Worm (Caenorhabditis elegans) whole organism, late embryonic: ENCODE results near the gene W01H2.2.

ENCODE experiments used
- C08G9.2 ChIP-seq: sonication (generic microtip); optimal IDR thresholded peaks from 2 replicates; lab custom pipeline; 2016; ENCODE audit warnings: mild to moderate bottlenecking, missing genetic modification characterization, moderate library complexity, missing compliant biosample characterization
- F13H6.1 ChIP-seq: sonication (generic microtip); optimal IDR thresholded peaks from 2 replicates; lab custom pipeline; 2016; ENCODE audit warnings: missing genetic modification characterization, missing compliant biosample characterization
- K09A11.1 ChIP-seq: sonication (generic microtip); optimal IDR thresholded peaks from 2 replicates; lab custom pipeline; 2017; ENCODE audit warnings: antibody characterized with exemption, mild to moderate bottlenecking, missing genetic modification characterization, missing compliant biosample characterization; ENCODE audit not compliant: insufficient read depth
- T23F11.4 ChIP-seq: fragments of 200-800 bp; sonication (Bioruptor generic); optimal IDR thresholded peaks from 2 replicates; lab custom pipeline; 2018; ENCODE audit warnings: mild to moderate bottlenecking, missing genetic modification characterization, missing compliant biosample characterization
- Y22D7AL.16 ChIP-seq: sonication (generic microtip); optimal IDR thresholded peaks from 2 replicates; lab custom pipeline; 2016; ENCODE audit warnings: missing genetic modification characterization, missing compliant biosample characterization
- ahr-1 ChIP-seq: sonication (generic microtip); optimal IDR thresholded peaks from 2 replicates; lab custom pipeline; 2016; ENCODE audit warnings: missing genetic modification characterization, missing compliant biosample characterization
- ama-1 ChIP-seq: fragments of 150-350 bp; optimal IDR thresholded peaks from 2 replicates; lab custom pipeline; 2014
- ceh-18 ChIP-seq: sonication (generic microtip); optimal IDR thresholded peaks from 2 replicates; lab custom pipeline; 2016; ENCODE audit warnings: missing genetic modification characterization, missing compliant biosample characterization
- ceh-19 ChIP-seq: fragments of 200-800 bp; sonication (Bioruptor generic); optimal IDR thresholded peaks from 2 replicates; lab custom pipeline; 2018; ENCODE audit warnings: mild to moderate bottlenecking, missing genetic modification characterization, missing compliant biosample characterization
- ceh-30 ChIP-seq: fragments of 150-350 bp; optimal IDR thresholded peaks from 2 replicates; lab custom pipeline; 2014; ENCODE audit warnings: missing biosample characterization, missing genetic modification characterization
- ceh-31 ChIP-seq: sonication (generic microtip); optimal IDR thresholded peaks from 2 replicates; lab custom pipeline; 2016; ENCODE audit warnings: missing genetic modification characterization, missing compliant biosample characterization
- ceh-34 ChIP-seq: sonication (generic microtip); optimal IDR thresholded peaks from 2 replicates; lab custom pipeline; 2016; ENCODE audit warnings: mild to moderate bottlenecking, missing genetic modification characterization, missing compliant biosample characterization
- ceh-45 ChIP-seq: fragments of 200-800 bp; sonication (Bioruptor generic); IDR thresholded peaks from 2 replicates; pipeline ENCODE4 v1.3.6; 2022; ENCODE audit warnings: missing genetic modification reagents, missing genetic modification characterization, missing compliant biosample characterization
- ceh-6 ChIP-seq: fragments of 200-800 bp; sonication (Bioruptor generic); optimal IDR thresholded peaks from 2 replicates; lab custom pipeline; 2018; ENCODE audit warnings: mild to moderate bottlenecking, missing genetic modification characterization, missing compliant biosample characterization
- ceh-9 ChIP-seq: sonication (generic microtip); optimal IDR thresholded peaks from 2 replicates; lab custom pipeline; 2016; ENCODE audit warnings: mild to moderate bottlenecking, missing genetic modification characterization, inconsistent platforms, missing compliant biosample characterization
- che-1 ChIP-seq: sonication (generic microtip); optimal IDR thresholded peaks from 2 replicates; lab custom pipeline; 2016; ENCODE audit warnings: mild to moderate bottlenecking, missing genetic modification characterization, missing compliant biosample characterization
- dmd-4 ChIP-seq: sonication (generic microtip); optimal IDR thresholded peaks from 2 replicates; lab custom pipeline; 2016; ENCODE audit warnings: borderline replicate concordance, missing genetic modification characterization, missing compliant biosample characterization
- dve-1 ChIP-seq: sonication (generic microtip); optimal IDR thresholded peaks from 2 replicates; lab custom pipeline; 2017; ENCODE audit warnings: antibody characterized with exemption, mild to moderate bottlenecking, missing genetic modification characterization, missing compliant biosample characterization
- ets-4 ChIP-seq: sonication (generic microtip); optimal IDR thresholded peaks from 2 replicates; lab custom pipeline; 2016; ENCODE audit warnings: missing genetic modification characterization, missing compliant biosample characterization
- fax-1 ChIP-seq: sonication (generic microtip); optimal IDR thresholded peaks from 2 replicates; lab custom pipeline; 2016; ENCODE audit warnings: missing genotype, missing genetic modification characterization, missing compliant biosample characterization
- hlh-13 ChIP-seq: fragments of 200-800 bp; sonication (Bioruptor generic); optimal IDR thresholded peaks from 2 replicates; lab custom pipeline; 2018; ENCODE audit warnings: mild to moderate bottlenecking, missing genetic modification characterization, missing compliant biosample characterization
- hlh-30 ChIP-seq: sonication (generic microtip); optimal IDR thresholded peaks from 2 replicates; lab custom pipeline; 2017; ENCODE audit warnings: antibody characterized with exemption, missing genetic modification characterization, missing compliant biosample characterization; ENCODE audit not compliant: insufficient read depth
- hlh-6 ChIP-seq: sonication (generic microtip); optimal IDR thresholded peaks from 2 replicates; lab custom pipeline; 2016; ENCODE audit warnings: missing genotype, missing genetic modification characterization, missing compliant biosample characterization
- hlh-8 ChIP-seq: sonication (generic microtip); optimal IDR thresholded peaks from 2 replicates; lab custom pipeline; 2016; ENCODE audit warnings: missing genotype, missing genetic modification characterization, missing compliant biosample characterization
- lin-11 ChIP-seq: fragments of 200-800 bp; sonication (Bioruptor generic); optimal IDR thresholded peaks from 2 replicates; lab custom pipeline; 2018; ENCODE audit warnings: mild to moderate bottlenecking, missing genetic modification characterization, missing compliant biosample characterization
- madf-2 ChIP-seq: sonication (generic microtip); optimal IDR thresholded peaks from 2 replicates; lab custom pipeline; 2017; ENCODE audit warnings: missing genetic modification characterization, missing compliant biosample characterization
- mec-3 ChIP-seq: sonication (generic microtip); optimal IDR thresholded peaks from 2 replicates; lab custom pipeline; 2016; ENCODE audit warnings: borderline replicate concordance, missing genetic modification characterization, missing compliant biosample characterization
- nfya-1 ChIP-seq: sonication (generic microtip); optimal IDR thresholded peaks from 2 replicates; lab custom pipeline; 2017; ENCODE audit warnings: missing genetic modification characterization, mild to moderate bottlenecking, missing compliant biosample characterization, antibody characterized with exemption, moderate library complexity
- odd-2 ChIP-seq: sonication (generic microtip); optimal IDR thresholded peaks from 2 replicates; lab custom pipeline; 2017; ENCODE audit warnings: antibody characterized with exemption, mild to moderate bottlenecking, missing genetic modification characterization, missing compliant biosample characterization
- pag-3 ChIP-seq: sonication (generic microtip); optimal IDR thresholded peaks from 2 replicates; lab custom pipeline; 2016; ENCODE audit warnings: missing compliant biosample characterization, missing genetic modification characterization, borderline replicate concordance
- pax-1 ChIP-seq: fragments of 150-350 bp; optimal IDR thresholded peaks from 2 replicates; lab custom pipeline; 2014; ENCODE audit warnings: missing biosample characterization, missing genetic modification characterization
- pha-2 ChIP-seq: sonication (generic microtip); optimal IDR thresholded peaks from 2 replicates; lab custom pipeline; 2017; ENCODE audit warnings: mild to moderate bottlenecking, missing genetic modification characterization, missing compliant biosample characterization
- pqm-1 ChIP-seq: sonication (generic microtip); optimal IDR thresholded peaks from 2 replicates; lab custom pipeline; 2016; ENCODE audit warnings: missing genetic modification characterization, missing compliant biosample characterization
- pros-1 ChIP-seq: fragments of 150-350 bp; optimal IDR thresholded peaks from 2 replicates; lab custom pipeline; 2014; ENCODE audit warnings: missing biosample characterization, missing genetic modification reagents, missing genetic modification characterization
- ref-2 ChIP-seq: sonication (generic microtip); optimal IDR thresholded peaks from 2 replicates; lab custom pipeline; 2016; ENCODE audit warnings: missing genetic modification characterization, missing compliant biosample characterization
- sox-4 ChIP-seq: sonication (generic microtip); optimal IDR thresholded peaks from 2 replicates; lab custom pipeline; 2017; ENCODE audit warnings: mild to moderate bottlenecking, missing genetic modification characterization, inconsistent platforms, missing compliant biosample characterization
- syd-9 ChIP-seq: sonication (generic microtip); optimal IDR thresholded peaks from 2 replicates; lab custom pipeline; 2016; ENCODE audit warnings: mild to moderate bottlenecking, missing genetic modification characterization, moderate library complexity, missing compliant biosample characterization
- tbx-2 ChIP-seq: sonication (generic microtip); optimal IDR thresholded peaks from 2 replicates; lab custom pipeline; 2016; ENCODE audit warnings: missing genetic modification characterization, missing compliant biosample characterization
- tbx-7 ChIP-seq: sonication (generic microtip); optimal IDR thresholded peaks from 2 replicates; lab custom pipeline; 2016; ENCODE audit warnings: missing genotype, missing genetic modification characterization, missing compliant biosample characterization
- unc-42 ChIP-seq: sonication (generic microtip); optimal IDR thresholded peaks from 2 replicates; lab custom pipeline; 2016; ENCODE audit warnings: missing genotype, missing genetic modification characterization, missing compliant biosample characterization
- unc-86 ChIP-seq: sonication (generic microtip); optimal IDR thresholded peaks from 2 replicates; lab custom pipeline; 2016; ENCODE audit warnings: missing genetic modification characterization, missing compliant biosample characterization

The W01H2.2 gene

ce11 chrX:4265283-4265907 is 47.1 kb upstream of the W01H2.2 start, which contains the start of gene coel-1 (continued):
- TF ChIP-seq che-1 (tag; lab: Kevin White, UChicago), result no peak
- TF ChIP-seq ceh-30, result no peak
- TF ChIP-seq lin-11 (tag; lab: Kevin White, UChicago), result no peak
- peak; percentile 29 for TF ChIP-seq F13H6.1
- TF ChIP-seq pha-2 (tag; lab: Kevin White, UChicago), result no peak
- TF ChIP-seq madf-2, result no peak
- no peak for TF ChIP-seq hlh-13 (GFP tag; lab: Kevin White, UChicago)
- no peak for TF ChIP-seq Y22D7AL.16
- no peak for TF ChIP-seq ceh-9 (tag; lab: Kevin White, UChicago)
- no peak for TF ChIP-seq pax-1 (tag; lab: Kevin White, UChicago)
- no peak for TF ChIP-seq ceh-19
- TF ChIP-seq tbx-2 (tag; lab: Kevin White, UChicago), result peak; percentile 87
- no peak for TF ChIP-seq fax-1 (tag; lab: Kevin White, UChicago)
- TF ChIP-seq ref-2 (tag; lab: Kevin White, UChicago), result peak; percentile 57
- TF ChIP-seq hlh-6 (tag; lab: Kevin White, UChicago), result no peak
- TF ChIP-seq ceh-18 (tag; lab: Kevin White, UChicago), result peak; percentile 67
- peak; percentile 52 for TF ChIP-seq unc-42 (tag; lab: Kevin White, UChicago)
- TF ChIP-seq T23F11.4 (GFP tag; lab: Kevin White, UChicago), result no peak
- peak; percentile 85 for TF ChIP-seq ceh-31 (tag; lab: Kevin White, UChicago)
- TF ChIP-seq syd-9 (tag; lab: Kevin White, UChicago), result peak; percentile 53
- TF ChIP-seq dmd-4, result no peak
- no peak for TF ChIP-seq pqm-1 (tag; lab: Kevin White, UChicago)
- no peak for TF ChIP-seq ama-1 (lab: Kevin White, UChicago)
- no peak for TF ChIP-seq sox-4 (tag; lab: Kevin White, UChicago)
- TF ChIP-seq ceh-34, result peak; percentile 50
- no peak for TF ChIP-seq mec-3 (tag; lab: Kevin White, UChicago)
- peak; percentile 24 for TF ChIP-seq hlh-30 (tag; lab: Kevin White, UChicago)
- no peak for TF ChIP-seq ceh-45 (GFP tag; lab: Robert Waterston, UW)
- TF ChIP-seq odd-2 (tag; lab: Kevin White, UChicago), result no peak
- TF ChIP-seq ceh-6, result no peak
- no peak for TF ChIP-seq ets-4
- no peak for TF ChIP-seq dve-1 (tag; lab: Kevin White, UChicago)
- TF ChIP-seq C08G9.2, result no peak
- peak; percentile 39 for TF ChIP-seq pros-1
- no peak for TF ChIP-seq ahr-1 (tag; lab: Kevin White, UChicago)
- TF ChIP-seq tbx-7 (tag; lab: Kevin White, UChicago), result no peak
- peak; percentile 47 for TF ChIP-seq K09A11.1 (tag; lab: Kevin White, UChicago)
- TF ChIP-seq hlh-8 (tag; lab: Kevin White, UChicago), result no peak
- TF ChIP-seq, all 69 proteins: peak for 19

- no peak for TF ChIP-seq pag-3 (tag; lab: Kevin White, UChicago)
- no peak for TF ChIP-seq unc-86
- TF ChIP-seq sox-4 (tag; lab: Kevin White, UChicago), result no peak
These were observed 45.6 kb upstream of the W01H2.2 start for ce11 chrX:4263820-4264219.

ce11 chrX:4260297-4260696 is 42.0 kb upstream of the W01H2.2 start, which contains the start of gene C52B9.4:
Gene C52B9.4 (plus strand): TSS chrX:4260652.
- no peak for TF ChIP-seq ref-2 (tag; lab: Kevin White, UChicago)
- peak; percentile 16 for TF ChIP-seq nfya-1 (tag; lab: Kevin White, UChicago)
- peak; percentile 3 for TF ChIP-seq hlh-8 (tag; lab: Kevin White, UChicago)
- peak; percentile 11 for TF ChIP-seq unc-42 (tag; lab: Kevin White, UChicago)
- TF ChIP-seq pqm-1 (tag; lab: Kevin White, UChicago), result no peak
- no peak for TF ChIP-seq ceh-31 (tag; lab: Kevin White, UChicago)
